Worm (Caenorhabditis elegans) whole organism, mixed stage, embryonic: ENCODE measurements around the gene Y7A5A.9.
A peak's percentile ranks its signal among the peaks of the same experiment; 100 is the strongest.

Source experiments
- M03D4.4 ChIP-seq: sonication (generic microtip); optimal IDR thresholded peaks from 2 replicates; lab custom pipeline; 2017; ENCODE audit warnings: mild to moderate bottlenecking, missing genetic modification characterization, missing compliant biosample characterization
- bed-3 ChIP-seq: fragments of 200-800 bp; sonication (Bioruptor generic); optimal IDR thresholded peaks from 3 replicates; lab custom pipeline; 2018; ENCODE audit warnings: mild to moderate bottlenecking, missing genetic modification characterization, moderate library complexity, missing compliant biosample characterization
- blmp-1 ChIP-seq: fragments of 150-350 bp; optimal IDR thresholded peaks from 2 replicates; lab custom pipeline; 2014; ENCODE audit warnings: missing biosample characterization, missing genetic modification characterization
- ceh-39 ChIP-seq: fragments of 150-350 bp; optimal IDR thresholded peaks from 2 replicates; lab custom pipeline; 2014; ENCODE audit warnings: missing biosample characterization, missing genetic modification characterization
- ceh-43 ChIP-seq: fragments of 200-800 bp; sonication (Bioruptor generic); optimal IDR thresholded peaks from 2 replicates; lab custom pipeline; 2018; ENCODE audit warnings: mild to moderate bottlenecking, missing genetic modification characterization, moderate library complexity, missing compliant biosample characterization
- ceh-83 ChIP-seq: fragments of 200-800 bp; sonication (Bioruptor generic); optimal IDR thresholded peaks from 2 replicates; lab custom pipeline; 2018; ENCODE audit warnings: mild to moderate bottlenecking, missing genetic modification characterization, missing compliant biosample characterization
- ces-1 ChIP-seq: fragments of 150-350 bp; optimal IDR thresholded peaks from 2 replicates; lab custom pipeline; 2014; ENCODE audit warnings: missing biosample characterization, missing genetic modification reagents, missing genetic modification characterization
- cnd-1 ChIP-seq: fragments of 200-800 bp; sonication (Bioruptor generic); optimal IDR thresholded peaks from 2 replicates; lab custom pipeline; 2018; ENCODE audit warnings: mild to moderate bottlenecking, missing genetic modification characterization, missing compliant biosample characterization
- drap-1 ChIP-seq: fragments of 200-800 bp; sonication (Bioruptor generic); optimal IDR thresholded peaks from 3 replicates; lab custom pipeline; 2018; ENCODE audit warnings: mild to moderate bottlenecking, missing genetic modification characterization, missing compliant biosample characterization
- elt-1 ChIP-seq: sonication (generic microtip); optimal IDR thresholded peaks from 2 replicates; lab custom pipeline; 2017; ENCODE audit warnings: missing genetic modification characterization, mild to moderate bottlenecking, missing compliant biosample characterization, antibody characterized with exemption, moderate library complexity, borderline replicate concordance; ENCODE audit not compliant: insufficient read depth
- elt-3 ChIP-seq: fragments of 150-350 bp; optimal IDR thresholded peaks from 2 replicates; lab custom pipeline; 2014; ENCODE audit warnings: missing biosample characterization, missing genetic modification characterization
- flh-1 ChIP-seq: fragments of 200-800 bp; sonication (Bioruptor generic); optimal IDR thresholded peaks from 2 replicates; lab custom pipeline; 2018; ENCODE audit warnings: mild to moderate bottlenecking, missing genetic modification characterization, moderate library complexity, missing compliant biosample characterization
- ham-2 ChIP-seq: fragments of 200-800 bp; sonication (Bioruptor generic); optimal IDR thresholded peaks from 2 replicates; lab custom pipeline; 2018; ENCODE audit warnings: mild to moderate bottlenecking, missing genetic modification characterization, missing compliant biosample characterization
- hlh-1 ChIP-seq: fragments of 150-350 bp; optimal IDR thresholded peaks from 2 replicates; lab custom pipeline; 2014; ENCODE audit warnings: missing biosample characterization, missing genetic modification reagents, missing genetic modification characterization
- lin-13 ChIP-seq: fragments of 150-350 bp; optimal IDR thresholded peaks from 2 replicates; lab custom pipeline; 2014; ENCODE audit warnings: missing biosample characterization, missing genetic modification characterization
- lin-32 ChIP-seq: fragments of 200-800 bp; sonication (Bioruptor generic); optimal IDR thresholded peaks from 2 replicates; lab custom pipeline; 2018; ENCODE audit warnings: mild to moderate bottlenecking, missing genetic modification characterization, missing compliant biosample characterization
- lsy-2 ChIP-seq: fragments of 150-350 bp; optimal IDR thresholded peaks from 2 replicates; lab custom pipeline; 2014; ENCODE audit warnings: missing biosample characterization, missing genetic modification characterization
- mab-5 ChIP-seq: fragments of 150-350 bp; optimal IDR thresholded peaks from 2 replicates; lab custom pipeline; 2014; ENCODE audit warnings: missing biosample characterization, missing genetic modification characterization
- mep-1 ChIP-seq: fragments of 150-350 bp; optimal IDR thresholded peaks from 2 replicates; lab custom pipeline; 2017; ENCODE audit warnings: missing biosample characterization, missing genetic modification reagents, missing genetic modification characterization, inconsistent platforms
- mls-2 ChIP-seq: sonication (generic microtip); optimal IDR thresholded peaks from 2 replicates; lab custom pipeline; 2016; ENCODE audit warnings: mild to moderate bottlenecking, missing genetic modification characterization, moderate library complexity, missing compliant biosample characterization
- nhr-12 ChIP-seq: fragments of 150-350 bp; optimal IDR thresholded peaks from 2 replicates; lab custom pipeline; 2014; ENCODE audit warnings: missing biosample characterization, missing genetic modification characterization
- nhr-2 ChIP-seq: fragments of 150-350 bp; optimal IDR thresholded peaks from 2 replicates; lab custom pipeline; 2014; ENCODE audit warnings: missing biosample characterization, missing genetic modification characterization
- nhr-237 ChIP-seq: fragments of 150-350 bp; optimal IDR thresholded peaks from 2 replicates; lab custom pipeline; 2014; ENCODE audit warnings: missing biosample characterization, missing genetic modification characterization
- nhr-28 ChIP-seq: fragments of 150-350 bp; optimal IDR thresholded peaks from 2 replicates; lab custom pipeline; 2014; ENCODE audit warnings: missing biosample characterization, missing genetic modification characterization
- nhr-76 ChIP-seq: sonication (generic microtip); optimal IDR thresholded peaks from 2 replicates; lab custom pipeline; 2017; ENCODE audit warnings: missing biosample characterization, missing genetic modification characterization
- pha-4 ChIP-seq: fragments of 150-350 bp; optimal IDR thresholded peaks from 2 replicates; lab custom pipeline; 2018; ENCODE audit warnings: missing biosample characterization, missing genetic modification reagents, missing genetic modification characterization
- sem-2 ChIP-seq: fragments of 200-800 bp; sonication (Bioruptor generic); optimal IDR thresholded peaks from 2 replicates; lab custom pipeline; 2018; ENCODE audit warnings: mild to moderate bottlenecking, missing genetic modification characterization, missing compliant biosample characterization
- snpc-4 ChIP-seq: fragments of 150-350 bp; optimal IDR thresholded peaks from 2 replicates; lab custom pipeline; 2014; ENCODE audit warnings: missing biosample characterization, missing genetic modification characterization
- sptf-1 ChIP-seq: sonication (generic microtip); optimal IDR thresholded peaks from 2 replicates; lab custom pipeline; 2017; ENCODE audit warnings: mild to moderate bottlenecking, missing genetic modification characterization, moderate library complexity, missing compliant biosample characterization
- tbx-8 ChIP-seq: fragments of 200-800 bp; sonication (Bioruptor generic); optimal IDR thresholded peaks from 2 replicates; lab custom pipeline; 2018; ENCODE audit warnings: mild to moderate bottlenecking, missing genetic modification characterization, moderate library complexity, missing compliant biosample characterization
- unc-120 ChIP-seq: sonication (generic microtip); optimal IDR thresholded peaks from 2 replicates; lab custom pipeline; 2017; ENCODE audit warnings: missing genetic modification characterization, missing compliant biosample characterization; ENCODE audit not compliant: poor library complexity, severe bottlenecking
- unc-39 ChIP-seq: fragments of 150-350 bp; optimal IDR thresholded peaks from 2 replicates; lab custom pipeline; 2014; ENCODE audit warnings: missing biosample characterization, missing genetic modification characterization
- unc-62 ChIP-seq: fragments of 150-350 bp; optimal IDR thresholded peaks from 2 replicates; lab custom pipeline; 2014; ENCODE audit warnings: missing biosample characterization, missing genetic modification reagents, missing genetic modification characterization
- zip-8 ChIP-seq: fragments of 150-350 bp; optimal IDR thresholded peaks from 2 replicates; lab custom pipeline; 2014; ENCODE audit warnings: missing biosample characterization, missing genetic modification characterization
- ztf-11 ChIP-seq: fragments of 150-350 bp; optimal IDR thresholded peaks from 2 replicates; lab custom pipeline; 2014; ENCODE audit warnings: missing biosample characterization, missing genetic modification characterization

The Y7A5A.9 gene

DNA sequence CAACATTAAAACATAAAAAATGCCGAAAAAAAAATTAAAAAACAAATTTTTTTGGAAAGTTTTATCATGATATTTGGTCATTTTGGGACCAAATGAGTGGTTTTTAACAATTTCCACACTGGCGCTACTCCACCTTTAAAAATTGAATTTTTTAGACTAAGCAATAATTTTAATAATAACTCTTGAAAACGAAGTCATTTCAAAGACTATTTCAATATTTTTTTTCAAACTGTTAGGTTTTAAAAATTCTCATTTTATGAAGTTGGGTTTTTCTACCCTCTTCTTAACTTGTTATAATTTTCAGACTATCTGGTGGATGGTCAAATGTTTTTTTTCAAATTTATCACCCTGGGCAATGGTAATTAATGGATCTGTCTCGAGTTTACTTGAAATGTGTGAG is 4.8 kb upstream of the Y7A5A.9 start, which contains the start of gene Y7A5A.8:
TSS of gene Y7A5A.8 (plus strand) at position 301 of the 400 bp plus-strand sequence.
- TF ChIP-seq elt-3 (tag; lab: Kevin White, UChicago) (no peak), mls-2 (tag; lab: Kevin White, UChicago) (no peak), ceh-39 (tag; lab: Kevin White, UChicago) (no peak), mab-5 (tag; lab: Kevin White, UChicago) (no peak), pha-4 (tag; lab: Kevin White, UChicago) (no peak), unc-120 (no peak), ztf-11 (tag; lab: Kevin White, UChicago) (no peak), unc-62 (no peak)
- TF ChIP-seq, all 35 proteins: peak for 0

DNA sequence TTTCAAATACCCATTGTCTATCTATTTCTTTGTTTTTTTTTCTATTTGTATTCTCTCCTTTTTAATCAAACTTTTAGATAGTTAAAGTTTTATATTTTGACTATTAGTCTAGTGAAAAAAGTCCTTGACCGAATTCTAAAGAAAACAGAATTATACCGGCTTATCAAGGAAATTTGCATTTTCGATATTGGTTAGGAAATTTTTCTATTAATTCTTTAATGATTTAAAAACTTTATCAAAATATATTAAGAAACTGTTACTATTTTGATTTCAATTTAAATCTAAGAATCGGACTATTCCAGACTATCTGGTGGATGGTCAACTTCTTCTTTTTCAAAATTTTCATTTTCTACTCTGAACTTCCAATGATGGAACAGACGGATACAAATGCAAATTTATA is 1.1 kb downstream of the Y7A5A.9 start, which contains the start of gene Y7A5A.20:
TSS of gene Y7A5A.20 (plus strand) at position 301 of the 400 bp plus-strand sequence.
- no peak for TF ChIP-seq nhr-2
- TF ChIP-seq lin-13 (tag; lab: Kevin White, UChicago), result no peak
- TF ChIP-seq nhr-76, result no peak
- TF ChIP-seq tbx-8, result no peak
- no peak for TF ChIP-seq M03D4.4 (tag; lab: Kevin White, UChicago)
- no peak for TF ChIP-seq drap-1
- TF ChIP-seq ces-1 (GFP tag; lab: Kevin White, UChicago), result no peak
- no peak for TF ChIP-seq ceh-83 (GFP tag; lab: Kevin White, UChicago)
- TF ChIP-seq sptf-1 (tag; lab: Kevin White, UChicago), result no peak
- TF ChIP-seq elt-1 (tag; lab: Kevin White, UChicago), result no peak
- no peak for TF ChIP-seq ztf-11 (tag; lab: Kevin White, UChicago)
- no peak for TF ChIP-seq elt-3 (tag; lab: Kevin White, UChicago)
- no peak for TF ChIP-seq pha-4 (tag; lab: Kevin White, UChicago)
- no peak for TF ChIP-seq snpc-4
- no peak for TF ChIP-seq flh-1 (GFP tag; lab: Kevin White, UChicago)
- no peak for TF ChIP-seq unc-39 (tag; lab: Kevin White, UChicago)
- TF ChIP-seq, all 35 proteins: peak for 0

DNA sequence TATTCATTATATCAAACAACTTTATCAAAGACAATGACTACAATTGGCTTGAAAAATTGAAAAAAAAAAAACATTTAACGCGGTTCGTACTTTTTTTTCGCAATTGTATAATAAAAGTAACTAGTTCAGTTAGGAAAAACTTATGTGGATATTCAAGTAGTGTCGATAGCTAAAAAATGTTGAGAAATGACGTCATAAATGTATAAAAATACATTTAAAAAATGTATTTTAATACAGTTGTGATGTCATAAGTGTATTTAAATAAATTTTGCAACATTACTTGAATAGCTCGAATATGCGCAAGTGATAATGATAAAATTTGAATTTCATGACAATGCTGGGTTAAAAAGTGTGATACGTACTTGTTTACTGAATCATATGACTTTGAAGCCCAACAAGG is 4.6 kb downstream of the Y7A5A.9 start:
- TF ChIP-seq zip-8 (tag; lab: Kevin White, UChicago) (peak; percentile 93), bed-3 (GFP tag; lab: Kevin White, UChicago) (no peak)

DNA sequence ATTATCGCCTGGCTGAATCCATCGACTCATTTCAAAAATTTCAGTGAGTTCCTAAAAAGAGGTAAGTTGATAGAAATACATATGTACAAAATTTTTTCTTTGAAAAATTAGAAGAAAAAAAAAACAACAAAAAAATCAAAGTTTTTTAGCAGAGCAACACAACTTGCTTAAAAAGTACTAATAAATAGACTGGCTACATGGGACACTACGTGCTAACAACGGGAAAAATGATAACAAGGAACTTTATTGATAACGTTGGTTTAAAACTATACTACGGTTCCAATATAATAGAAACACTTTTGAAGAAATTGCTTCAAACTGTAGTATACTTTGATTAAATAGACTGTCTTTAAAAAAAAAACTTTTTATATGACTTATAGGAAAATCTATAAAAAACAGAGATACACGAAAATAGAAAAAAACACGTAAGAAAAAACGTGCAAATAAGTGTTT is 11.6 kb downstream of the Y7A5A.9 start, which contains the start of gene acox-1.6:
TSS of gene acox-1.6 (minus strand) at position 51 of the 453 bp plus-strand sequence.
- TF ChIP-seq mep-1 (tag; lab: Kevin White, UChicago) (no peak), unc-120 (no peak), nhr-76 (no peak)
- TF ChIP-seq, all 35 proteins: peak for 0

DNA sequence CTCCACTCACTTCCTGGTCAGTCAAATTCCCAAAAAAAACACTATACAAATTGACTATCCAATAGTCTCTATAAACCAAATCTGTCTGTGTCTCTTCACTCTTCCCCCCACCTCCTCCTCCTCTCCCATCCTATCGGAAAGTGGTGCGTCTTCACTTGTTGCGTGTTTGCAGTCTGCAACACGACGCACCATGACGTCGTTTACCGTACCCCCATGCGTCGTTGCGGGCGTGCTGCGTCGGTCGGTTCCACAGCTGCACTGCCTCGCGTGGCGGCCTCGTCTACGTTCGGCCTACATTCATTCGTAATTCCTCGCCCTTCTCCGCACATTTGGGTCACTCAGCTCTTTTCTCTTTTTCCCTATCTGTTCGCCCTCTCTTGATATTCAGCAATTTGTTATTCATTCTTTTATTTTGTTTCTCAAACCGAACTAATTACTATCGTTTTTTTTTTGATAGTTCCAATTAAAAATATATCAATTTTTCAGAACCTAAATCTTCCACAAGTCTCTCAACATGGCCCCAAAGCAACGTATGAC is 14.2 kb downstream of the Y7A5A.9 start, which contains the start of gene serp-1.1:
TSS of gene serp-1.1 (plus strand) at position 487 of the 537 bp plus-strand sequence.
- peak; percentile 51 for TF ChIP-seq ceh-83 (GFP tag; lab: Kevin White, UChicago)
- peak; percentile 64 for TF ChIP-seq nhr-2
- TF ChIP-seq lin-13 (tag; lab: Kevin White, UChicago), result peak; percentile 99
- TF ChIP-seq nhr-28 (tag; lab: Kevin White, UChicago), result no peak
- no peak for TF ChIP-seq mab-5 (tag; lab: Kevin White, UChicago)
- TF ChIP-seq flh-1 (GFP tag; lab: Kevin White, UChicago), result no peak
- TF ChIP-seq drap-1, result peak; percentile 81
- peak; percentile 91 for TF ChIP-seq sptf-1 (tag; lab: Kevin White, UChicago)
- peak; percentile 90 for TF ChIP-seq mls-2 (tag; lab: Kevin White, UChicago)
- TF ChIP-seq lin-32 (GFP tag; lab: Kevin White, UChicago), result no peak
- TF ChIP-seq pha-4 (tag; lab: Kevin White, UChicago), result peak; percentile 99
- no peak for TF ChIP-seq bed-3 (GFP tag; lab: Kevin White, UChicago)
- TF ChIP-seq zip-8 (tag; lab: Kevin White, UChicago), result peak; percentile 28
- TF ChIP-seq tbx-8, result peak; percentile 61
- TF ChIP-seq nhr-12 (tag; lab: Kevin White, UChicago), result peak; percentile 83
- TF ChIP-seq ztf-11 (tag; lab: Kevin White, UChicago), result peak; percentile 97
- TF ChIP-seq hlh-1 (tag; lab: Kevin White, UChicago), result peak; percentile 73
- peak; percentile 30 for TF ChIP-seq elt-1 (tag; lab: Kevin White, UChicago)
- no peak for TF ChIP-seq ceh-43 (GFP tag; lab: Kevin White, UChicago)
- TF ChIP-seq lsy-2 (tag; lab: Kevin White, UChicago), result peak; percentile 100
- peak; percentile 72 for TF ChIP-seq ces-1 (GFP tag; lab: Kevin White, UChicago)
- peak; percentile 78 for TF ChIP-seq unc-62
- peak; percentile 96 for TF ChIP-seq mep-1 (tag; lab: Kevin White, UChicago)
- no peak for TF ChIP-seq sem-2
- TF ChIP-seq M03D4.4 (tag; lab: Kevin White, UChicago), result peak; percentile 67
- TF ChIP-seq ham-2 (GFP tag; lab: Kevin White, UChicago), result peak; percentile 63
- TF ChIP-seq blmp-1 (tag; lab: Kevin White, UChicago), result peak; percentile 0
- peak; percentile 89 for TF ChIP-seq nhr-237 (tag; lab: Kevin White, UChicago)
- TF ChIP-seq ceh-39 (tag; lab: Kevin White, UChicago), result peak; percentile 93
- TF ChIP-seq cnd-1 (tag; lab: Kevin White, UChicago), result peak; percentile 90
- TF ChIP-seq snpc-4, result no peak
- peak; percentile 83 for TF ChIP-seq unc-39 (tag; lab: Kevin White, UChicago)
- TF ChIP-seq nhr-76, result peak; percentile 62
- peak; percentile 86 for TF ChIP-seq unc-120
- TF ChIP-seq elt-3 (tag; lab: Kevin White, UChicago), result peak; percentile 78
